Fruit fly (Drosophila melanogaster) Kc167 (cell line): ENCODE measurements around the gene CG12301.

ENCODE experiments used
- Myc ChIP-seq: fragments of >200 bp; optimal IDR thresholded peaks from 2 replicates; lab custom pipeline; 2017; ENCODE audit warnings: missing external identifiers
- Sin3A ChIP-seq: fragments of >200 bp; optimal IDR thresholded peaks from 2 replicates; lab custom pipeline; 2018; ENCODE audit warnings: missing external identifiers
- insv ChIP-seq: fragments of >200 bp; optimal IDR thresholded peaks from 3 replicates; lab custom pipeline; 2018; ENCODE audit warnings: missing external identifiers
- psq ChIP-seq: fragments of >200 bp; optimal IDR thresholded peaks from 2 replicates; lab custom pipeline; 2017; ENCODE audit warnings: missing external identifiers
- ttk ChIP-seq: sonication (Bioruptor generic); optimal IDR thresholded peaks from 2 replicates; lab custom pipeline; 2017; ENCODE audit warnings: missing external identifiers

dm6 chr3L:15540682-15541081 is 39.9 kb upstream of the CG12301 start:
- TF ChIP-seq insv (lab: Kevin White, UChicago) = no peak
- no peak for TF ChIP-seq psq (lab: Kevin White, UChicago)
- no peak for TF ChIP-seq Sin3A
- TF ChIP-seq ttk (lab: Kevin White, UChicago) = no peak
- TF ChIP-seq Myc = no peak
